Worm (Caenorhabditis elegans) whole organism, L4 larva: ENCODE results near the gene zfp-1.

Experiments
- F10B5.3 ChIP-seq: sonication (generic microtip); optimal IDR thresholded peaks from 2 replicates; lab custom pipeline; 2016; ENCODE audit warnings: mild to moderate bottlenecking, missing genetic modification characterization, missing compliant biosample characterization
- F26F4.8 ChIP-seq: fragments of 200-800 bp; sonication (Bioruptor generic); conservative IDR thresholded peaks from 2 replicates; pipeline ENCODE4 v1.3.6; 2022; ENCODE audit warnings: missing genetic modification characterization, missing compliant biosample characterization
- F49E8.2 ChIP-seq: sonication (generic microtip); optimal IDR thresholded peaks from 2 replicates; lab custom pipeline; 2016; ENCODE audit warnings: missing compliant biosample characterization, mild to moderate bottlenecking, missing genetic modification characterization, borderline replicate concordance
- R02D3.7 ChIP-seq: fragments of 150-350 bp; sonication (generic microtip); optimal IDR thresholded peaks from 3 replicates; lab custom pipeline; 2014; ENCODE audit warnings: missing biosample characterization, missing genetic modification characterization
- T26A8.4 ChIP-seq: fragments of 200-800 bp; sonication (Bioruptor generic); IDR thresholded peaks from 2 replicates; pipeline ENCODE4 v1.3.6; 2022; ENCODE audit warnings: missing genetic modification characterization, missing compliant biosample characterization
- Y105C5A.15 ChIP-seq: fragments of 200-800 bp; sonication (Bioruptor generic); IDR thresholded peaks from 2 replicates; pipeline ENCODE4 v1.3.6; 2022; ENCODE audit warnings: missing genetic modification characterization, missing compliant biosample characterization
- Y75B8A.6 ChIP-seq: fragments of 200-800 bp; sonication (Bioruptor generic); IDR thresholded peaks from 2 replicates; pipeline ENCODE4 v1.3.6; 2022; ENCODE audit warnings: missing genetic modification reagents, missing genetic modification characterization, missing compliant biosample characterization
- ZK337.2 ChIP-seq: fragments of 200-800 bp; sonication (Bioruptor generic); IDR thresholded peaks from 2 replicates; pipeline ENCODE4 v1.3.6; 2022; ENCODE audit warnings: missing genetic modification reagents, missing genetic modification characterization, missing compliant biosample characterization
- ZK546.5 ChIP-seq, 2 experiments: sonication (generic microtip); optimal IDR thresholded peaks; 2 replicates each; lab custom pipeline; 2017; ENCODE audit warnings: missing biosample characterization in 2 of 2, missing genetic modification characterization in 2 of 2
- aly-2 ChIP-seq: sonication (generic microtip); optimal IDR thresholded peaks from 2 replicates; lab custom pipeline; 2018; ENCODE audit warnings: missing biosample characterization, missing genetic modification characterization
- ceh-44 ChIP-seq: fragments of 200-800 bp; sonication (Bioruptor generic); IDR thresholded peaks from 2 replicates; pipeline ENCODE4 v1.3.6; 2022; ENCODE audit warnings: missing genetic modification reagents, missing genetic modification characterization, missing compliant biosample characterization
- daf-16 ChIP-seq, 3 experiments: sonication (generic microtip); optimal IDR thresholded peaks; 2 replicates each; lab custom pipeline; 2016 to 2017; ENCODE audit warnings: missing genetic modification characterization in 3 of 3, missing genetic modification reagents in 3 of 3, mild to moderate bottlenecking in 2 of 3, missing compliant biosample characterization in 2 of 3, missing biosample characterization in 1 of 3, moderate library complexity in 1 of 3
- daf-19 ChIP-seq: fragments of 200-800 bp; sonication (Bioruptor generic); conservative IDR thresholded peaks from 2 replicates; pipeline ENCODE4 v1.3.6; 2022; ENCODE audit warnings: missing genetic modification characterization, missing compliant biosample characterization
- daf-8 ChIP-seq: fragments of 200-800 bp; sonication (Bioruptor generic); IDR thresholded peaks from 2 replicates; pipeline ENCODE4 v1.3.6; 2022; ENCODE audit warnings: missing genetic modification characterization, missing compliant biosample characterization
- dmd-6 ChIP-seq: fragments of 200-800 bp; sonication (Bioruptor generic); IDR thresholded peaks from 2 replicates; pipeline ENCODE4 v1.3.6; 2022; ENCODE audit warnings: missing genetic modification reagents, missing genetic modification characterization, missing compliant biosample characterization
- dpl-1 ChIP-seq: fragments of 150-350 bp; optimal IDR thresholded peaks from 2 replicates; lab custom pipeline; 2014; ENCODE audit warnings: missing biosample characterization, missing genetic modification reagents, missing genetic modification characterization
- duxl-1 ChIP-seq: sonication (generic microtip); optimal IDR thresholded peaks from 2 replicates; lab custom pipeline; 2016; ENCODE audit warnings: mild to moderate bottlenecking, missing genetic modification characterization, moderate library complexity, missing compliant biosample characterization; ENCODE audit not compliant: poor library complexity
- dve-1 ChIP-seq: sonication (generic microtip); optimal IDR thresholded peaks from 2 replicates; lab custom pipeline; 2017; ENCODE audit warnings: antibody characterized with exemption, mild to moderate bottlenecking, missing genetic modification characterization, missing compliant biosample characterization; ENCODE audit not compliant: insufficient read depth
- gei-8 ChIP-seq: fragments of 200-800 bp; sonication (Bioruptor generic); optimal IDR thresholded peaks from 2 replicates; lab custom pipeline; 2018; ENCODE audit warnings: mild to moderate bottlenecking, missing genetic modification characterization, missing compliant biosample characterization
- hif-1 ChIP-seq, 2 experiments: sonication (generic microtip); optimal IDR thresholded peaks; 2 replicates each; lab custom pipeline; 2016 to 2017; ENCODE audit warnings: missing compliant biosample characterization in 2 of 2, missing genetic modification characterization in 2 of 2, missing genetic modification reagents in 2 of 2, missing genotype in 2 of 2, mild to moderate bottlenecking in 1 of 2
- hlh-11 ChIP-seq: fragments of 200-800 bp; sonication (Bioruptor generic); optimal IDR thresholded peaks from 2 replicates; lab custom pipeline; 2018; ENCODE audit warnings: mild to moderate bottlenecking, missing genetic modification characterization, missing compliant biosample characterization
- hmg-1.1 ChIP-seq: fragments of 200-800 bp; sonication (Bioruptor generic); IDR thresholded peaks from 2 replicates; pipeline ENCODE4 v1.3.6; 2022; ENCODE audit warnings: missing genetic modification reagents, missing genetic modification characterization, missing compliant biosample characterization
- lin-13 ChIP-seq: fragments of 150-350 bp; optimal IDR thresholded peaks from 2 replicates; lab custom pipeline; 2014; ENCODE audit warnings: missing biosample characterization, missing genetic modification reagents, missing genetic modification characterization
- lin-38 ChIP-seq: fragments of 200-800 bp; sonication (Bioruptor generic); IDR thresholded peaks from 2 replicates; pipeline ENCODE4 v1.3.6; 2022; ENCODE audit warnings: missing genetic modification reagents, missing genetic modification characterization, missing compliant biosample characterization
- madf-5 ChIP-seq, 2 experiments: fragments of 200-800 bp; sonication (Bioruptor generic); IDR thresholded peaks; 2 replicates each; pipeline ENCODE4 v1.3.6; 2022; ENCODE audit warnings: missing compliant biosample characterization in 2 of 2, missing genetic modification characterization in 2 of 2
- mes-2 ChIP-seq: sonication (generic microtip); optimal IDR thresholded peaks from 2 replicates; lab custom pipeline; 2016; ENCODE audit warnings: missing genotype, mild to moderate bottlenecking, missing genetic modification characterization, missing compliant biosample characterization; ENCODE audit not compliant: poor library complexity, severe bottlenecking
- mxl-3 ChIP-seq: fragments of 200-800 bp; sonication (Bioruptor generic); optimal IDR thresholded peaks from 2 replicates; lab custom pipeline; 2018; ENCODE audit warnings: mild to moderate bottlenecking, missing genetic modification characterization, missing compliant biosample characterization
- nhr-10 ChIP-seq: fragments of 150-350 bp; optimal IDR thresholded peaks from 2 replicates; lab custom pipeline; 2014; ENCODE audit warnings: missing biosample characterization, missing genetic modification characterization
- nhr-25 ChIP-seq: sonication (generic microtip); optimal IDR thresholded peaks from 2 replicates; lab custom pipeline; 2017; ENCODE audit warnings: missing genetic modification characterization, mild to moderate bottlenecking, missing compliant biosample characterization, antibody characterized with exemption, moderate library complexity, borderline replicate concordance; ENCODE audit not compliant: insufficient read depth
- nhr-28 ChIP-seq: fragments of 150-350 bp; optimal IDR thresholded peaks from 2 replicates; lab custom pipeline; 2014; ENCODE audit warnings: missing biosample characterization, missing genetic modification characterization
- nhr-42 ChIP-seq: fragments of 200-800 bp; sonication (Bioruptor generic); IDR thresholded peaks from 2 replicates; pipeline ENCODE4 v1.3.6; 2022; ENCODE audit warnings: missing genetic modification characterization, missing compliant biosample characterization
- nhr-6 ChIP-seq: fragments of 150-350 bp; optimal IDR thresholded peaks from 2 replicates; lab custom pipeline; 2014; ENCODE audit warnings: missing biosample characterization, missing genetic modification characterization
- nhr-77 ChIP-seq: fragments of 150-350 bp; optimal IDR thresholded peaks from 2 replicates; lab custom pipeline; 2014; ENCODE audit warnings: missing biosample characterization, missing genetic modification characterization
- pha-4 ChIP-seq, 2 experiments: fragments of 150-350 bp in 1 of 2; fragments of 200-800 bp in 1 of 2; sonication (Bioruptor generic) in 1 of 2; IDR thresholded peaks in 1 of 2; optimal IDR thresholded peaks in 1 of 2; 2 replicates each; pipeline versions ENCODE4 v1.3.6 to Lab custom; 2014 to 2022; ENCODE audit warnings: missing genetic modification characterization in 2 of 2, missing genetic modification reagents in 2 of 2, missing biosample characterization in 1 of 2, missing compliant biosample characterization in 1 of 2
- rbr-2 ChIP-seq: sonication (generic microtip); optimal IDR thresholded peaks from 2 replicates; lab custom pipeline; 2016; ENCODE audit warnings: missing genotype, missing genetic modification characterization, missing compliant biosample characterization
- tag-97 ChIP-seq: fragments of 200-800 bp; sonication (Bioruptor generic); IDR thresholded peaks from 2 replicates; pipeline ENCODE4 v1.3.6; 2022; ENCODE audit warnings: missing genetic modification characterization, missing compliant biosample characterization
- tra-1 ChIP-seq: fragments of 200-800 bp; sonication (Bioruptor generic); IDR thresholded peaks from 2 replicates; pipeline ENCODE4 v1.3.6; 2022; ENCODE audit warnings: missing genetic modification reagents, missing genetic modification characterization, missing compliant biosample characterization
- unc-130 ChIP-seq: sonication (generic microtip); optimal IDR thresholded peaks from 2 replicates; lab custom pipeline; 2016; ENCODE audit warnings: missing genetic modification reagents, missing genetic modification characterization, missing compliant biosample characterization
- unc-62 ChIP-seq, 3 experiments: fragments of 150-350 bp in 1 of 3; sonication (generic microtip); optimal IDR thresholded peaks in 2 of 3; peaks in 1 of 3; 1 replicate in 1 of 3; 2 replicates in 2 of 3; lab custom pipeline; 2014 to 2017; ENCODE audit warnings: missing biosample characterization in 3 of 3, missing genetic modification characterization in 3 of 3, missing genetic modification reagents in 3 of 3, missing genotype in 1 of 3
- zfp-2 ChIP-seq: sonication (generic microtip); optimal IDR thresholded peaks from 2 replicates; lab custom pipeline; 2016; ENCODE audit warnings: mild to moderate bottlenecking, missing genetic modification characterization, missing compliant biosample characterization

zfp-1 gene

DNA sequence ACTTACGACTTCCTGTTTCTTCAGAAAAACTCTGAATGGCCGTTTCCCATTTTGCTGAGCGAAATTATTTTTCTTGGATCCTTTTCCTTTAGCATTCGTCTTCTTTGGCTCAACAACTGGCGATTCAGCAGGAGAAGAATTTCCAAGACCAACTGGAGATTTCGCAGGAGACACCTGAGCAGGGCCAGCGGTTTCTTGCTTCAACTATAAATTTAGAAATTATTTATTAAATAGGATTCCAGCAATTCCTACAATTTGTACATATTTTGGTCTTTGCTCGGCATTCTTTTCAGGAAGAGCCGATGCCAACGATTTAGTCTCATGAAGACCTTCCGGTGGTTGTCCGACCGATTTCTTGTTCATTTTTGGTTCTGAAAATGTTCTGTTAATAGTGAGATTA lies 58.2 kb downstream of the zfp-1 start, which contains the start of gene F44E2.8:
Gene F44E2.8 (minus strand): TSS at position 371 of the 400 bp plus-strand sequence.
- TF ChIP-seq daf-16 (GFP tag; optimal IDR thresholded peaks at IDR 0.05; lab: Kevin White, UChicago) = no peak
- TF ChIP-seq daf-16 (tag; optimal IDR thresholded peaks at IDR 0.05; lab: Kevin White, UChicago) = peak; percentile 8
- no peak for TF ChIP-seq nhr-77 (tag; lab: Kevin White, UChicago)
- no peak for TF ChIP-seq F26F4.8
- TF ChIP-seq T26A8.4 (GFP tag; lab: Robert Waterston, UW) = 0 out of 2 replicates have a peak, but pooled peaks have one; percentile 29
- peak; percentile 52 for TF ChIP-seq lin-38 (GFP tag; lab: Robert Waterston, UW)
- peak in 1 of 2 experiments; percentile 23 for TF ChIP-seq unc-62 (GFP tag; optimal IDR thresholded peaks at IDR 0.05 in 1 of 2; lab: Kevin White, UChicago)
- TF ChIP-seq unc-62 (tag; optimal IDR thresholded peaks at IDR 0.05; lab: Kevin White, UChicago) = no peak
- TF ChIP-seq, all 104 proteins: peak for 4

DNA sequence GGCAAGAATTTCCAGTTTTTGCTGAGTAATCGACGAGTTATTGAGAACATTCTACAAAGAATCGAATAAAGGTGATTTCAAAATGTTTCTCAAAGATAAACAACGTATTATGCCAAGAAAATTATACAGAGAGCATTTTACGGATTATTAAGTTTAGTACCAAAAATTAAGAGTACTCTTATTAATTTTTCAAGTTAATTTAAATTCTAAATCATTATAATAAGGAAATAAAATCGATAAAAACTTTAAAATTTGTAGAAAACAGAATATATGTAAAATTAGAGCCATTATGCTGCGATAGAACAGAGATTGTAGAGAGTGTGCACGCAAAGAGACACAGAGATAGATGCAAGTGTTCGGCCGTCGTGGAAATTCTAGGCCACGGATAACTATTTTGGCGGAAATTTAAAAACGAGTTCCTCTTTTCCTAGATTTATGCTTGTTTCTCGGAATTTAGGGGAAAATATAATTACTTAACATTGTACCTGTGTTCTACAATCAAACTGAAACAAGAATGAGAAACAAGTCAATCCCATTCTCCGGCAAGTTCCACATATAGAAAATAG lies 59.2 kb downstream of the zfp-1 start, which contains the start of gene F44E2.9:
Gene F44E2.9 (minus strand): TSS at position 51 of the 566 bp plus-strand sequence.
- TF ChIP-seq ZK337.2 (peak; percentile 40; the same call in 1 of the 2 replicates), dpl-1 (peak; percentile 92), hif-1 (tag; optimal IDR thresholded peaks at IDR 0.05; lab: Kevin White, UChicago) (peak in 1 of 2 experiments; percentile 79), daf-8 (GFP tag; lab: Robert Waterston, UW) (no peak), mxl-3 (GFP tag; lab: Kevin White, UChicago) (peak; percentile 13), tag-97 (GFP tag; lab: Robert Waterston, UW) (0 out of 2 replicates have a peak, but pooled peaks have one; percentile 27), lin-38 (GFP tag; lab: Robert Waterston, UW) (peak; percentile 76), Y105C5A.15 (GFP tag; lab: Robert Waterston, UW) (no peak), F49E8.2 (peak; percentile 20), ceh-44 (no peak), pha-4 (GFP tag; IDR thresholded peaks at IDR 0.05; lab: Robert Waterston, UW) (peak; percentile 29; the same call in 1 of the 2 replicates), pha-4 (tag; optimal IDR thresholded peaks at IDR 0.05; lab: Kevin White, UChicago) (peak; percentile 8), rbr-2 (tag; lab: Kevin White, UChicago) (peak; percentile 18), nhr-6 (peak; percentile 47), R02D3.7 (no peak), dmd-6 (GFP tag; lab: Robert Waterston, UW) (peak; percentile 41; the same call in 1 of the 2 replicates), hmg-1.1 (GFP tag; lab: Robert Waterston, UW) (peak; percentile 65), hlh-11 (tag; lab: Kevin White, UChicago) (peak; percentile 28), T26A8.4 (GFP tag; lab: Robert Waterston, UW) (no peak), nhr-28 (tag; lab: Kevin White, UChicago) (peak; percentile 4), unc-130 (GFP tag; lab: Kevin White, UChicago) (peak; percentile 81), nhr-42 (GFP tag; lab: Robert Waterston, UW) (no peak), zfp-2 (no peak), duxl-1 (tag; lab: Kevin White, UChicago) (peak; percentile 60), dve-1 (tag; lab: Kevin White, UChicago) (peak; percentile 6), tra-1 (0 out of 2 replicates have a peak, but pooled peaks have one; percentile 27), lin-13 (GFP tag; lab: Kevin White, UChicago) (peak; percentile 52), mes-2 (peak; percentile 97)
- TF ChIP-seq, all 104 proteins: peak for 20

- TF ChIP-seq nhr-25 (tag; lab: Kevin White, UChicago) = no peak
- TF ChIP-seq gei-8 (GFP tag; lab: Kevin White, UChicago) = no peak
- TF ChIP-seq daf-19 = no peak
- no peak for TF ChIP-seq nhr-10
- TF ChIP-seq Y75B8A.6 (GFP tag; lab: Robert Waterston, UW) = no peak
- no peak for TF ChIP-seq R02D3.7
- TF ChIP-seq dpl-1 = no peak
- TF ChIP-seq madf-5 (GFP tag; IDR thresholded peaks at IDR 0.05; lab: Robert Waterston, UW) = no peak
- TF ChIP-seq aly-2 (tag; lab: Kevin White, UChicago) = no peak
- TF ChIP-seq ceh-44 = no peak
- no peak for TF ChIP-seq F10B5.3
- no peak for TF ChIP-seq ZK546.5 (tag; optimal IDR thresholded peaks at IDR 0.05; lab: Kevin White, UChicago)
These were observed 60.6 kb downstream of the zfp-1 start, which contains the start of gene plg-1 for ce11 chrIII:8851961-8852360. TSS of gene plg-1 (plus strand) at chrIII:8852261.
